Worm (Caenorhabditis elegans) whole organism, midembryonic: ENCODE measurements around the gene Y26E6A.3.

Source experiments
- T22C8.4 ChIP-seq: fragments of 200-800 bp; sonication (Bioruptor generic); IDR thresholded peaks from 2 replicates; pipeline ENCODE4 v1.3.6; 2022; ENCODE audit warnings: missing genetic modification characterization, missing compliant biosample characterization
- flt-1 ChIP-seq: fragments of 200-800 bp; sonication (Bioruptor generic); IDR thresholded peaks from 2 replicates; pipeline ENCODE4 v1.3.6; 2022; ENCODE audit warnings: missing genetic modification characterization, missing compliant biosample characterization
- klf-2 ChIP-seq: fragments of 200-800 bp; sonication (Bioruptor generic); conservative IDR thresholded peaks from 2 replicates; pipeline ENCODE4 v1.3.6; 2022; ENCODE audit warnings: missing genetic modification reagents, missing genetic modification characterization, missing compliant biosample characterization
- med-1 ChIP-seq: sonication (generic microtip); optimal IDR thresholded peaks from 2 replicates; lab custom pipeline; 2017; ENCODE audit warnings: missing genetic modification characterization, mild to moderate bottlenecking, missing compliant biosample characterization, antibody characterized with exemption, missing genetic modification reagents; ENCODE audit not compliant: insufficient read depth
- tab-1 ChIP-seq: fragments of 200-800 bp; sonication (Bioruptor generic); IDR thresholded peaks from 2 replicates; pipeline ENCODE4 v1.3.6; 2022; ENCODE audit warnings: missing genetic modification characterization, missing compliant biosample characterization
- ztf-29 ChIP-seq: fragments of 200-800 bp; sonication (Bioruptor generic); IDR thresholded peaks from 2 replicates; pipeline ENCODE4 v1.3.6; 2022; ENCODE audit warnings: missing genetic modification reagents, missing genetic modification characterization, missing compliant biosample characterization

DNA sequence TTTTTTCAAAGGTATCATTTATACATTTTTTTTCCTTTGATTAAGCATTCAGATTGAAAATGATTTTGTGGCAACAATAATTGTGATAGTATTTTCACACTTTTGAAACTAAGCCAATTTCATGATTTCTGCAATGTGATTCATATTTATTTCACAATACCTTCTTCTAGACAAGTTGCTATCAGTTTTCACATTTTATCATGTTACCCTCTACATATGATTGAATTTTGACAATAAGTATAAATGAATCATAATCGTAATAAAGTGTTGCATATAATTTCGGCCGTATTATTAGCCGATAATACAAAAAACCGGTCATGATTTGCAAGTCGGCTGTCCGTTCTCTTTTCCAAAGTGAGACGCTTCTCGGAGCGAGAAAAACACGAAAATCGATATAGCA is 49.6 kb upstream of the Y26E6A.3 start:
- TF ChIP-seq med-1 (GFP tag; lab: Kevin White, UChicago) (no peak), flt-1 (GFP tag; lab: Robert Waterston, UW) (no peak), tab-1 (GFP tag; lab: Robert Waterston, UW) (no peak), T22C8.4 (GFP tag; lab: Robert Waterston, UW) (no peak), ztf-29 (no peak), klf-2 (no peak)
